Worm (Caenorhabditis elegans) whole organism, late embryonic: ENCODE data around the gene hsp-43.

ENCODE experiments used
- T23F11.4 ChIP-seq: fragments of 200-800 bp; sonication (Bioruptor generic); optimal IDR thresholded peaks from 2 replicates; lab custom pipeline; 2018; ENCODE audit warnings: mild to moderate bottlenecking, missing genetic modification characterization, missing compliant biosample characterization
- dve-1 ChIP-seq: sonication (generic microtip); optimal IDR thresholded peaks from 2 replicates; lab custom pipeline; 2017; ENCODE audit warnings: antibody characterized with exemption, mild to moderate bottlenecking, missing genetic modification characterization, missing compliant biosample characterization
- eyg-1 ChIP-seq: sonication (generic microtip); optimal IDR thresholded peaks from 2 replicates; lab custom pipeline; 2016; ENCODE audit warnings: missing genotype, missing genetic modification characterization, missing compliant biosample characterization
- fax-1 ChIP-seq: sonication (generic microtip); optimal IDR thresholded peaks from 2 replicates; lab custom pipeline; 2016; ENCODE audit warnings: missing genotype, missing genetic modification characterization, missing compliant biosample characterization
- fkh-10 ChIP-seq: fragments of 150-350 bp; optimal IDR thresholded peaks from 2 replicates; lab custom pipeline; 2014; ENCODE audit warnings: missing biosample characterization, missing genetic modification reagents, missing genetic modification characterization
- nhr-11 ChIP-seq: fragments of 150-350 bp; optimal IDR thresholded peaks from 2 replicates; lab custom pipeline; 2014; ENCODE audit warnings: missing biosample characterization, missing genetic modification characterization
- pax-1 ChIP-seq: fragments of 150-350 bp; optimal IDR thresholded peaks from 2 replicates; lab custom pipeline; 2014; ENCODE audit warnings: missing biosample characterization, missing genetic modification characterization
- pqm-1 ChIP-seq: sonication (generic microtip); optimal IDR thresholded peaks from 2 replicates; lab custom pipeline; 2016; ENCODE audit warnings: missing genetic modification characterization, missing compliant biosample characterization
- rnt-1 ChIP-seq: sonication (generic microtip); optimal IDR thresholded peaks from 2 replicates; lab custom pipeline; 2016; ENCODE audit warnings: missing genetic modification characterization, missing compliant biosample characterization
- sdc-2 ChIP-seq: sonication (generic microtip); optimal IDR thresholded peaks from 2 replicates; lab custom pipeline; 2016; ENCODE audit warnings: missing genotype, missing genetic modification characterization, missing compliant biosample characterization
- sox-4 ChIP-seq: sonication (generic microtip); optimal IDR thresholded peaks from 2 replicates; lab custom pipeline; 2017; ENCODE audit warnings: mild to moderate bottlenecking, missing genetic modification characterization, inconsistent platforms, missing compliant biosample characterization

ce11 chrX:6207687-6208088 lies 27.7 kb downstream of the hsp-43 start, which contains the start of gene T13C5.6:
- peak; percentile 94 for TF ChIP-seq dve-1 (tag; lab: Kevin White, UChicago)
- TF ChIP-seq pqm-1, result peak; percentile 92
- no peak for TF ChIP-seq pax-1 (tag; lab: Kevin White, UChicago)
- peak; percentile 97 for TF ChIP-seq fax-1 (tag; lab: Kevin White, UChicago)
- peak; percentile 99 for TF ChIP-seq sox-4 (tag; lab: Kevin White, UChicago)
- peak; percentile 94 for TF ChIP-seq sdc-2 (tag; lab: Kevin White, UChicago)
- peak; percentile 82 for TF ChIP-seq fkh-10 (GFP tag; lab: Kevin White, UChicago)
- no peak for TF ChIP-seq nhr-11 (tag; lab: Kevin White, UChicago)
- TF ChIP-seq T23F11.4 (GFP tag; lab: Kevin White, UChicago), result peak; percentile 97
- TF ChIP-seq rnt-1, result peak; percentile 98
- peak; percentile 97 for TF ChIP-seq eyg-1 (tag; lab: Kevin White, UChicago)
